Worm (Caenorhabditis elegans): ENCODE results near the gene epac-1.

epac-1 gene

DNA sequence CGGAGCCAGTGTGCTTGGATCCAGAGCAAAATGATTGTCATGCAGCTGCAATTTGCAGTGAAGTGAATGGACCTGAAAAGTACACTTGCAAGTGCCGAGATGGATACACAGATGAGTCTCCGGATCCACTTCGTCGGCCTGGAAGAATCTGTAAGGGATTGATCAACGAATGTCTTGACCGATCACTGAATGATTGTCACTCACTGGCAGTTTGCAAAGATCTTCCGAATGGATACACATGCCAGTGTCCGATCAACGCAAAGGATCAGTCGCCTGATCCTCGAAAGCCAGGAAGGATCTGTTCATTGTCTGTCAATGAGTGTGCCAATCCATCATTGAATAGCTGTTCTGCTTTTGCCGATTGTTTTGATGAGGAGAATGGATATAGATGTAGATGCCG lies 9.6 kb upstream of the epac-1 start:
- TF ChIP-seq bed-3 (GFP tag; optimal IDR thresholded peaks at IDR 0.05) (no peak), flh-1 (GFP tag; optimal IDR thresholded peaks at IDR 0.05) (no peak), mab-5 (tag; optimal IDR thresholded peaks at IDR 0.05) (no peak)

ce11 chrIII:10181868-10182267 lies 7.1 kb upstream of the epac-1 start:
- no peak for TF ChIP-seq unc-62 (GFP tag; optimal IDR thresholded peaks at IDR 0.05)
- no peak for TF ChIP-seq pha-4 (tag; optimal IDR thresholded peaks at IDR 0.05)
- no peak for TF ChIP-seq zip-8 (tag; optimal IDR thresholded peaks at IDR 0.05)
- no peak for TF ChIP-seq unc-39 (tag; optimal IDR thresholded peaks at IDR 0.05)
- no peak for TF ChIP-seq M03D4.4 (tag; optimal IDR thresholded peaks at IDR 0.05)
- TF ChIP-seq ceh-83 (GFP tag; optimal IDR thresholded peaks at IDR 0.05): no peak
- TF ChIP-seq cnd-1 (tag; optimal IDR thresholded peaks at IDR 0.05): no peak
- no peak for TF ChIP-seq mab-5 (tag; optimal IDR thresholded peaks at IDR 0.05)
- TF ChIP-seq ceh-39 (tag; optimal IDR thresholded peaks at IDR 0.05): no peak
- no peak for TF ChIP-seq nhr-237 (tag; optimal IDR thresholded peaks at IDR 0.05)
- no peak for TF ChIP-seq snpc-4 (tag; optimal IDR thresholded peaks at IDR 0.05)
- no peak for TF ChIP-seq lin-13 (tag; optimal IDR thresholded peaks at IDR 0.05)
- no peak for TF ChIP-seq mep-1 (tag; optimal IDR thresholded peaks at IDR 0.05)
- TF ChIP-seq bed-3 (GFP tag; optimal IDR thresholded peaks at IDR 0.05): no peak
- no peak for TF ChIP-seq sem-2 (GFP tag; optimal IDR thresholded peaks at IDR 0.05)
- TF ChIP-seq nhr-12 (tag; optimal IDR thresholded peaks at IDR 0.05): no peak
- TF ChIP-seq elt-3 (tag; optimal IDR thresholded peaks at IDR 0.05): no peak
- no peak for TF ChIP-seq nhr-76 (tag; optimal IDR thresholded peaks at IDR 0.05)
- TF ChIP-seq lin-32 (GFP tag; optimal IDR thresholded peaks at IDR 0.05): no peak

ce11 chrIII:10186160-10186559 lies 2.9 kb upstream of the epac-1 start, which contains the start of gene unc-47:
Gene unc-47, minus strand, starts transcription at chrIII:10186260.
- TF ChIP-seq ztf-11 (tag; optimal IDR thresholded peaks at IDR 0.05) (no peak), snpc-4 (tag; optimal IDR thresholded peaks at IDR 0.05) (no peak), lsy-2 (tag; optimal IDR thresholded peaks at IDR 0.05) (no peak), bed-3 (GFP tag; optimal IDR thresholded peaks at IDR 0.05) (no peak), lin-32 (GFP tag; optimal IDR thresholded peaks at IDR 0.05) (no peak), mls-2 (tag; optimal IDR thresholded peaks at IDR 0.05) (no peak)

DNA sequence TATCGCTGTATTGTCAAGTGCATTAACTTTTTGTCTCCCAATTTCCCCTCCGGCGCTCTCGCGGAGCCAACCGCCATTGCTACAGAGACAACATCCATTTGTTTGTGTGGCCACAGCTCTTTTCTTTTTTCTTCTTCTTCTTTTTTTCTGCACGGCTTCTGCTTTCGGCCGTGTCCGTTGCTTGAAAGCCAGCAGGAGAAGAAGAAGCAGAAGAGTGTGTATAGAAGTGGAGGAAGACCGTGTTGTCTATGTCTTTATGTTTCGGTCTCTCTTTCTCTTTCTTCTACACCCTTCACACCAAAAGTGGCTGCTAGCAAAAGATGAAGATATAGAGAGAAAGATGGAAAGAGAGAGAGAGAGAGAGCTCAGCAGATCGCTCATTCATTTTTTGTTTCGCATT lies 1.2 kb upstream of the epac-1 start:
- TF ChIP-seq mab-5 (tag; optimal IDR thresholded peaks at IDR 0.05): no peak
- TF ChIP-seq elt-1 (tag; optimal IDR thresholded peaks at IDR 0.05; ENCODE audit: borderline replicate concordance, insufficient read depth): no peak
- no peak for TF ChIP-seq ztf-11 (tag; optimal IDR thresholded peaks at IDR 0.05)
- no peak for TF ChIP-seq sem-2 (GFP tag; optimal IDR thresholded peaks at IDR 0.05)
- TF ChIP-seq bed-3 (GFP tag; optimal IDR thresholded peaks at IDR 0.05): no peak
- no peak for TF ChIP-seq drap-1 (GFP tag; optimal IDR thresholded peaks at IDR 0.05)
- no peak for TF ChIP-seq flh-1 (GFP tag; optimal IDR thresholded peaks at IDR 0.05)
- no peak for TF ChIP-seq snpc-4 (tag; optimal IDR thresholded peaks at IDR 0.05)
- no peak for TF ChIP-seq ceh-83 (GFP tag; optimal IDR thresholded peaks at IDR 0.05)
- TF ChIP-seq lin-32 (GFP tag; optimal IDR thresholded peaks at IDR 0.05): no peak
- TF ChIP-seq blmp-1 (tag; optimal IDR thresholded peaks at IDR 0.05): no peak
- no peak for TF ChIP-seq ces-1 (GFP tag; optimal IDR thresholded peaks at IDR 0.05)
- TF ChIP-seq M03D4.4 (tag; optimal IDR thresholded peaks at IDR 0.05): no peak
- TF ChIP-seq nhr-76 (tag; optimal IDR thresholded peaks at IDR 0.05): no peak
- TF ChIP-seq unc-120 (tag; optimal IDR thresholded peaks at IDR 0.05; ENCODE audit: poor library complexity, severe bottlenecking): no peak
- no peak for TF ChIP-seq unc-39 (tag; optimal IDR thresholded peaks at IDR 0.05)
- TF ChIP-seq ceh-43 (GFP tag; optimal IDR thresholded peaks at IDR 0.05): no peak
- no peak for TF ChIP-seq nhr-28 (tag; optimal IDR thresholded peaks at IDR 0.05)

- TF ChIP-seq ham-2 (GFP tag; optimal IDR thresholded peaks at IDR 0.05): no peak
- TF ChIP-seq nhr-12 (tag; optimal IDR thresholded peaks at IDR 0.05): no peak
- TF ChIP-seq hlh-1 (tag; optimal IDR thresholded peaks at IDR 0.05): no peak
- TF ChIP-seq lin-13 (tag; optimal IDR thresholded peaks at IDR 0.05): no peak
- TF ChIP-seq flh-1 (GFP tag; optimal IDR thresholded peaks at IDR 0.05): no peak
- TF ChIP-seq pha-4 (tag; optimal IDR thresholded peaks at IDR 0.05): no peak
- no peak for TF ChIP-seq snpc-4 (tag; optimal IDR thresholded peaks at IDR 0.05)
- no peak for TF ChIP-seq nhr-28 (tag; optimal IDR thresholded peaks at IDR 0.05)
- TF ChIP-seq lin-32 (GFP tag; optimal IDR thresholded peaks at IDR 0.05): no peak
- TF ChIP-seq ceh-39 (tag; optimal IDR thresholded peaks at IDR 0.05): no peak
- no peak for TF ChIP-seq drap-1 (GFP tag; optimal IDR thresholded peaks at IDR 0.05)
- no peak for TF ChIP-seq ztf-11 (tag; optimal IDR thresholded peaks at IDR 0.05)
- no peak for TF ChIP-seq blmp-1 (tag; optimal IDR thresholded peaks at IDR 0.05)
- no peak for TF ChIP-seq nhr-237 (tag; optimal IDR thresholded peaks at IDR 0.05)
- TF ChIP-seq unc-62 (GFP tag; optimal IDR thresholded peaks at IDR 0.05): no peak
- no peak for TF ChIP-seq sptf-1 (tag; optimal IDR thresholded peaks at IDR 0.05)
- no peak for TF ChIP-seq ceh-83 (GFP tag; optimal IDR thresholded peaks at IDR 0.05)
- no peak for TF ChIP-seq nhr-76 (tag; optimal IDR thresholded peaks at IDR 0.05)
Observed at ce11 chrIII:10194569-10194968, 5.6 kb downstream of the epac-1 start.
